Worm (Caenorhabditis elegans) whole organism, L4 larva: ENCODE measurements around the gene F58H1.5.

Source experiments
- F44E2.7 ChIP-seq: fragments of 200-800 bp; sonication (Bioruptor generic); IDR thresholded peaks from 2 replicates; pipeline ENCODE4 v2.1.2; 2022; ENCODE audit warnings: missing genetic modification characterization, missing compliant biosample characterization
- F49E8.2 ChIP-seq: sonication (generic microtip); optimal IDR thresholded peaks from 2 replicates; lab custom pipeline; 2016; ENCODE audit warnings: missing compliant biosample characterization, mild to moderate bottlenecking, missing genetic modification characterization, borderline replicate concordance
- T26A8.4 ChIP-seq: fragments of 200-800 bp; sonication (Bioruptor generic); IDR thresholded peaks from 2 replicates; pipeline ENCODE4 v1.3.6; 2022; ENCODE audit warnings: missing genetic modification characterization, missing compliant biosample characterization
- ZK546.5 ChIP-seq, 2 experiments: sonication (generic microtip); optimal IDR thresholded peaks; 2 replicates each; lab custom pipeline; 2017; ENCODE audit warnings: missing biosample characterization in 2 of 2, missing genetic modification characterization in 2 of 2
- aha-1 ChIP-seq: fragments of 150-350 bp; peaks from one replicate; lab custom pipeline; 2014; ENCODE audit warnings: missing biosample characterization, missing genetic modification characterization
- ceh-20 ChIP-seq: fragments of 200-800 bp; sonication (Bioruptor generic); IDR thresholded peaks from 2 replicates; pipeline ENCODE4 v1.3.6; 2022; ENCODE audit warnings: missing genetic modification reagents, missing genetic modification characterization, missing compliant biosample characterization
- ceh-62 ChIP-seq: sonication (generic microtip); optimal IDR thresholded peaks from 2 replicates; lab custom pipeline; 2017; ENCODE audit warnings: missing biosample characterization, missing genetic modification characterization
- ctbp-1 ChIP-seq: fragments of 200-800 bp; sonication (Bioruptor generic); IDR thresholded peaks from 2 replicates; pipeline ENCODE4 v1.3.6; 2022; ENCODE audit warnings: missing genetic modification reagents, missing genetic modification characterization, missing compliant biosample characterization
- daf-16 ChIP-seq, 3 experiments: sonication (generic microtip); optimal IDR thresholded peaks; 2 replicates each; lab custom pipeline; 2016 to 2017; ENCODE audit warnings: missing genetic modification characterization in 3 of 3, missing genetic modification reagents in 3 of 3, mild to moderate bottlenecking in 2 of 3, missing compliant biosample characterization in 2 of 3, missing biosample characterization in 1 of 3, moderate library complexity in 1 of 3
- dmd-6 ChIP-seq: fragments of 200-800 bp; sonication (Bioruptor generic); IDR thresholded peaks from 2 replicates; pipeline ENCODE4 v1.3.6; 2022; ENCODE audit warnings: missing genetic modification reagents, missing genetic modification characterization, missing compliant biosample characterization
- dmd-9 ChIP-seq: fragments of 200-800 bp; sonication (Bioruptor generic); IDR thresholded peaks from 2 replicates; pipeline ENCODE4 v1.3.6; 2022; ENCODE audit warnings: missing genetic modification reagents, missing genetic modification characterization, missing compliant biosample characterization
- dpl-1 ChIP-seq: fragments of 150-350 bp; optimal IDR thresholded peaks from 2 replicates; lab custom pipeline; 2014; ENCODE audit warnings: missing biosample characterization, missing genetic modification reagents, missing genetic modification characterization
- fkh-10 ChIP-seq: fragments of 150-350 bp; optimal IDR thresholded peaks from 2 replicates; lab custom pipeline; 2014; ENCODE audit warnings: missing biosample characterization, missing genetic modification reagents, missing genetic modification characterization
- gei-8 ChIP-seq: fragments of 200-800 bp; sonication (Bioruptor generic); optimal IDR thresholded peaks from 2 replicates; lab custom pipeline; 2018; ENCODE audit warnings: mild to moderate bottlenecking, missing genetic modification characterization, missing compliant biosample characterization
- hif-1 ChIP-seq, 2 experiments: sonication (generic microtip); optimal IDR thresholded peaks; 2 replicates each; lab custom pipeline; 2016 to 2017; ENCODE audit warnings: missing compliant biosample characterization in 2 of 2, missing genetic modification characterization in 2 of 2, missing genetic modification reagents in 2 of 2, missing genotype in 2 of 2, mild to moderate bottlenecking in 1 of 2
- hlh-11 ChIP-seq: fragments of 200-800 bp; sonication (Bioruptor generic); optimal IDR thresholded peaks from 2 replicates; lab custom pipeline; 2018; ENCODE audit warnings: mild to moderate bottlenecking, missing genetic modification characterization, missing compliant biosample characterization
- hlh-30 ChIP-seq: sonication (generic microtip); optimal IDR thresholded peaks from 2 replicates; lab custom pipeline; 2017; ENCODE audit warnings: antibody characterized with exemption, mild to moderate bottlenecking, missing genetic modification characterization, missing compliant biosample characterization; ENCODE audit not compliant: insufficient read depth
- lin-38 ChIP-seq: fragments of 200-800 bp; sonication (Bioruptor generic); IDR thresholded peaks from 2 replicates; pipeline ENCODE4 v1.3.6; 2022; ENCODE audit warnings: missing genetic modification reagents, missing genetic modification characterization, missing compliant biosample characterization
- lin-39 ChIP-seq: fragments of 150-350 bp; optimal IDR thresholded peaks from 2 replicates; lab custom pipeline; 2014; ENCODE audit warnings: missing biosample characterization, missing genetic modification reagents, missing genetic modification characterization
- lsy-2 ChIP-seq, 2 experiments: fragments of 150-350 bp in 1 of 2; sonication (generic microtip) in 1 of 2; optimal IDR thresholded peaks; 2 replicates each; lab custom pipeline; 2014 to 2017; ENCODE audit warnings: missing biosample characterization in 2 of 2, missing genetic modification characterization in 2 of 2
- madf-5 ChIP-seq, 2 experiments: fragments of 200-800 bp; sonication (Bioruptor generic); IDR thresholded peaks; 2 replicates each; pipeline ENCODE4 v1.3.6; 2022; ENCODE audit warnings: missing compliant biosample characterization in 2 of 2, missing genetic modification characterization in 2 of 2
- madf-9 ChIP-seq: fragments of 200-800 bp; sonication (Bioruptor generic); conservative IDR thresholded peaks from 2 replicates; pipeline ENCODE4 v1.3.6; 2022; ENCODE audit warnings: missing genetic modification reagents, missing genetic modification characterization, missing compliant biosample characterization
- mdl-1 ChIP-seq, 2 experiments: fragments of 150-350 bp in 1 of 2; sonication (generic microtip) in 1 of 2; optimal IDR thresholded peaks; 2 replicates each; lab custom pipeline; 2014 to 2017; ENCODE audit warnings: missing biosample characterization in 2 of 2, missing genetic modification characterization in 2 of 2
- mep-1 ChIP-seq: fragments of 150-350 bp; sonication (generic microtip); optimal IDR thresholded peaks from 3 replicates; lab custom pipeline; 2014; ENCODE audit warnings: missing biosample characterization, missing genetic modification characterization
- mxl-2 ChIP-seq: fragments of 200-800 bp; sonication (Bioruptor generic); conservative IDR thresholded peaks from 2 replicates; pipeline ENCODE4 v1.3.6; 2022; ENCODE audit warnings: missing genetic modification reagents, missing genetic modification characterization, missing compliant biosample characterization
- mxl-3 ChIP-seq: fragments of 200-800 bp; sonication (Bioruptor generic); optimal IDR thresholded peaks from 2 replicates; lab custom pipeline; 2018; ENCODE audit warnings: mild to moderate bottlenecking, missing genetic modification characterization, missing compliant biosample characterization
- nhr-102 ChIP-seq: sonication (generic microtip); optimal IDR thresholded peaks from 2 replicates; lab custom pipeline; 2016; ENCODE audit warnings: mild to moderate bottlenecking, missing genetic modification characterization, moderate library complexity, missing compliant biosample characterization
- nhr-111 ChIP-seq: fragments of 200-800 bp; sonication (Bioruptor generic); optimal IDR thresholded peaks from 2 replicates; lab custom pipeline; 2018; ENCODE audit warnings: mild to moderate bottlenecking, missing genetic modification characterization, missing compliant biosample characterization
- nhr-28 ChIP-seq: fragments of 150-350 bp; optimal IDR thresholded peaks from 2 replicates; lab custom pipeline; 2014; ENCODE audit warnings: missing biosample characterization, missing genetic modification characterization
- nhr-6 ChIP-seq: fragments of 150-350 bp; optimal IDR thresholded peaks from 2 replicates; lab custom pipeline; 2014; ENCODE audit warnings: missing biosample characterization, missing genetic modification characterization
- nhr-76 ChIP-seq: fragments of 150-350 bp; optimal IDR thresholded peaks from 2 replicates; lab custom pipeline; 2014; ENCODE audit warnings: missing biosample characterization, missing genetic modification characterization
- pha-4 ChIP-seq, 2 experiments: fragments of 150-350 bp in 1 of 2; fragments of 200-800 bp in 1 of 2; sonication (Bioruptor generic) in 1 of 2; IDR thresholded peaks in 1 of 2; optimal IDR thresholded peaks in 1 of 2; 2 replicates each; pipeline versions ENCODE4 v1.3.6 to Lab custom; 2014 to 2022; ENCODE audit warnings: missing genetic modification characterization in 2 of 2, missing genetic modification reagents in 2 of 2, missing biosample characterization in 1 of 2, missing compliant biosample characterization in 1 of 2
- saeg-2 ChIP-seq: fragments of 200-800 bp; sonication (Bioruptor generic); IDR thresholded peaks from 2 replicates; pipeline ENCODE4 v1.3.6; 2022; ENCODE audit warnings: missing genetic modification reagents, missing genetic modification characterization, missing compliant biosample characterization
- sdz-12 ChIP-seq: fragments of 200-800 bp; sonication (Bioruptor generic); optimal IDR thresholded peaks from 2 replicates; lab custom pipeline; 2018; ENCODE audit warnings: mild to moderate bottlenecking, missing genetic modification characterization, missing compliant biosample characterization
- snpc-1.2 ChIP-seq: fragments of 200-800 bp; sonication (Bioruptor generic); IDR thresholded peaks from 2 replicates; pipeline ENCODE4 v1.3.6; 2022; ENCODE audit warnings: missing genetic modification reagents, missing genetic modification characterization, missing compliant biosample characterization
- unc-130 ChIP-seq: sonication (generic microtip); optimal IDR thresholded peaks from 2 replicates; lab custom pipeline; 2016; ENCODE audit warnings: missing genetic modification reagents, missing genetic modification characterization, missing compliant biosample characterization
- unc-62 ChIP-seq, 3 experiments: fragments of 150-350 bp in 1 of 3; sonication (generic microtip); optimal IDR thresholded peaks in 2 of 3; peaks in 1 of 3; 1 replicate in 1 of 3; 2 replicates in 2 of 3; lab custom pipeline; 2014 to 2017; ENCODE audit warnings: missing biosample characterization in 3 of 3, missing genetic modification characterization in 3 of 3, missing genetic modification reagents in 3 of 3, missing genotype in 1 of 3
- zag-1 ChIP-seq: fragments of 150-350 bp; optimal IDR thresholded peaks from 2 replicates; lab custom pipeline; 2014; ENCODE audit warnings: missing biosample characterization, missing genetic modification characterization
- zfp-2 ChIP-seq: sonication (generic microtip); optimal IDR thresholded peaks from 2 replicates; lab custom pipeline; 2016; ENCODE audit warnings: mild to moderate bottlenecking, missing genetic modification characterization, missing compliant biosample characterization
- zfp-3 ChIP-seq: fragments of 200-800 bp; sonication (Bioruptor generic); conservative IDR thresholded peaks from 2 replicates; pipeline ENCODE4 v1.3.6; 2022; ENCODE audit warnings: missing genetic modification reagents, missing genetic modification characterization, missing compliant biosample characterization

The F58H1.5 gene

ce11 chrV:11921689-11922517, 36.3 kb upstream of the F58H1.5 start (continued):
- TF ChIP-seq hlh-11 (tag; lab: Kevin White, UChicago) (peak; percentile 78), mxl-2 (GFP tag; lab: Robert Waterston, UW) (no peak), dmd-6 (GFP tag; lab: Robert Waterston, UW) (peak; percentile 51), unc-130 (GFP tag; lab: Kevin White, UChicago) (no peak), fkh-10 (GFP tag; lab: Kevin White, UChicago) (no peak)

DNA sequence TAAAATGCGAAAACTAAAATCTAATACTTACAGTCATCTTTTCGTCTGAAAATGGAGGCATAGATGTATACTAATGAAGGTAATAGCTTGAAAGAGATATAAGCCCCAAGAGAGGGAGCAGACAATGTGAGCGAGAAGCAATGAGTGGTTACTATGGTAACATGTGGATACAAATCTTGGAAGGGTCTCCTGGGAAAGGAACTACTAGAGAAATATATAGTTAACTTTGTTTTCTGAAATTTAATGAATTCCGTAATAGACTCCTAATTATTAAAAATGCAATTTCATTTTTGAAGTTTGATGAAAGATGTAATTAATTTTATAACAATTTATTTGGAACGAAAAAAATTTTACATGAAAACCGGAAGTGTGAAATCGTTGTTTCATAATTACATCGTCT, 30.8 kb upstream of the F58H1.5 start, which contains the start of gene osm-6:
Gene osm-6 (minus strand): TSS at position 101 of the 400 bp plus-strand sequence.
- TF ChIP-seq pha-4 (GFP tag; IDR thresholded peaks at IDR 0.05; lab: Robert Waterston, UW) = no peak
- TF ChIP-seq pha-4 (tag; optimal IDR thresholded peaks at IDR 0.05; lab: Kevin White, UChicago) = no peak
- no peak for TF ChIP-seq zfp-3 (GFP tag; lab: Robert Waterston, UW)
- no peak for TF ChIP-seq nhr-111 (GFP tag; lab: Kevin White, UChicago)
- no peak for TF ChIP-seq gei-8 (GFP tag; lab: Kevin White, UChicago)
- no peak for TF ChIP-seq T26A8.4 (GFP tag; lab: Robert Waterston, UW)
- no peak for TF ChIP-seq madf-9
- no peak for TF ChIP-seq ctbp-1 (GFP tag; lab: Robert Waterston, UW)
- TF ChIP-seq mdl-1 (tag; optimal IDR thresholded peaks at IDR 0.05; lab: Kevin White, UChicago) = no peak
- TF ChIP-seq snpc-1.2 = no peak
- TF ChIP-seq ZK546.5 (tag; optimal IDR thresholded peaks at IDR 0.05; lab: Kevin White, UChicago) = no peak
- TF ChIP-seq nhr-102 (tag; lab: Kevin White, UChicago) = no peak
- no peak for TF ChIP-seq dmd-9
- no peak for TF ChIP-seq saeg-2 (GFP tag; lab: Robert Waterston, UW)
- no peak for TF ChIP-seq madf-5 (GFP tag; IDR thresholded peaks at IDR 0.05; lab: Robert Waterston, UW)
- TF ChIP-seq ceh-62 = no peak
- TF ChIP-seq nhr-6 (tag; lab: Kevin White, UChicago) = no peak
- TF ChIP-seq mep-1 = no peak
- TF ChIP-seq nhr-76 (tag; lab: Kevin White, UChicago) = no peak
- TF ChIP-seq ceh-20 (GFP tag; lab: Robert Waterston, UW) = no peak

DNA sequence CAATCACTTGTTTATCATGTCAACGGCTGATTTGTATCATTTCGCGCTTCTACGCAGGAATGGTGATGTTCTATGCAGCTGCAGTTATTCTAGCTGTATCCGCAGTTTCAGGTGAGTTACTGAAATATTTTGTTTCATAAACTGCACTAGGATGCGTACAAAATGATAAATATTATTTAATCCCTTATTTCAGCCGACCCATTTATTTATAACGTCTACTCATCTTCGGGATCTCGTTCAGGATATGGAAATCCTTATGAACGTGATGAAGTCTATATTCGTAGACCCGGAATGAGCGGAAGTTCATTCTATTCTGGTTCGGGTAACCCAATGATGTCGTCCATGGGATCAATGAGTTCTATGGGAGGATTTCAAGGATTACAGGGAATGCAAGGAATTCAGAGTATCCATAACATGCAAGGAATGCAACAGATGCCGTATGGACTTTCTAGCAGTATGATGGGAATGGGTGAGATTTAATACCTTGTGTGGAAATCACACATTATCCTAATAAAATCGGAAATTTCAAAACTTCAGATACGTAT, 29.1 kb upstream of the F58H1.5 start, which contains the start of gene F58H1.2:
Gene F58H1.2 (plus strand): TSS at position 51 of the 545 bp plus-strand sequence.
- TF ChIP-seq F49E8.2 (tag; lab: Kevin White, UChicago) = no peak
- TF ChIP-seq unc-62 (GFP tag; optimal IDR thresholded peaks at IDR 0.05 in 1 of 2; lab: Kevin White, UChicago) = peak in 1 of 2 experiments; percentile 93
- TF ChIP-seq unc-62 (tag; optimal IDR thresholded peaks at IDR 0.05; lab: Kevin White, UChicago) = no peak
- no peak for TF ChIP-seq unc-130 (GFP tag; lab: Kevin White, UChicago)
- no peak for TF ChIP-seq zag-1 (tag; lab: Kevin White, UChicago)
- TF ChIP-seq lin-39 (tag; lab: Kevin White, UChicago) = no peak
- TF ChIP-seq sdz-12 (GFP tag; lab: Kevin White, UChicago) = no peak

- TF ChIP-seq F44E2.7 (GFP tag; lab: Robert Waterston, UW) (no peak), hlh-30 (tag; lab: Kevin White, UChicago) (peak; percentile 20), mxl-3 (GFP tag; lab: Kevin White, UChicago) (no peak), lsy-2 (tag; optimal IDR thresholded peaks at IDR 0.05; lab: Kevin White, UChicago) (peak in 1 of 2 experiments; percentile 68), aha-1 (no peak), nhr-6 (tag; lab: Kevin White, UChicago) (peak; percentile 19), mep-1 (peak; percentile 74), daf-16 (GFP tag; optimal IDR thresholded peaks at IDR 0.05; lab: Kevin White, UChicago) (no peak), daf-16 (tag; optimal IDR thresholded peaks at IDR 0.05; lab: Kevin White, UChicago) (peak; percentile 41), lin-38 (GFP tag; lab: Robert Waterston, UW) (peak; percentile 71), nhr-28 (tag; lab: Kevin White, UChicago) (peak; percentile 50), zfp-2 (tag; lab: Kevin White, UChicago) (no peak), hif-1 (tag; optimal IDR thresholded peaks at IDR 0.05; lab: Kevin White, UChicago) (peak in 1 of 2 experiments; percentile 77), dpl-1 (GFP tag; lab: Kevin White, UChicago) (peak; percentile 27)
Observed at ce11 chrV:11933196-11934028, 24.8 kb upstream of the F58H1.5 start, which contains the start of the genes aman-2 and F58H1.3. aman-2 (minus strand) TSS chrV:11933246. F58H1.3 (plus strand) TSS chrV:11933978.
